Fruit fly (Drosophila melanogaster) whole organism, embryonic: ENCODE data around the gene Uvrag.

ENCODE experiments used
- Atf3 ChIP-seq: fragments of 200-800 bp; sonication (Bioruptor generic); optimal IDR thresholded peaks from 3 replicates; lab custom pipeline; 2016; ENCODE audit warnings: missing biosample characterization, missing genetic modification characterization
- BEAF-32 ChIP-seq: fragments of 200-800 bp; sonication (Bioruptor generic); optimal IDR thresholded peaks from 3 replicates; lab custom pipeline; 2017; ENCODE audit warnings: missing biosample characterization, missing genetic modification characterization, mild to moderate bottlenecking, moderate library complexity, missing genetic modification reagents
- CG10321 ChIP-seq: fragments of 200-800 bp; sonication (Bioruptor generic); IDR thresholded peaks from 2 replicates; pipeline ENCODE4 v1.3.6; 2022; ENCODE audit warnings: missing biosample characterization, missing genetic modification characterization
- CG10565 ChIP-seq: fragments of 200-800 bp; sonication (Bioruptor generic); optimal IDR thresholded peaks from 3 replicates; lab custom pipeline; 2016; ENCODE audit warnings: missing biosample characterization, mild to moderate bottlenecking, missing genetic modification characterization
- CG12155 ChIP-seq: fragments of 200-800 bp; sonication (Bioruptor generic); optimal IDR thresholded peaks from 3 replicates; lab custom pipeline; 2016; ENCODE audit warnings: missing biosample characterization, missing genetic modification characterization
- CG16813 ChIP-seq: fragments of 200-800 bp; sonication (Bioruptor generic); IDR thresholded peaks from 3 replicates; pipeline ENCODE4 v1.3.6; 2022; ENCODE audit warnings: missing biosample characterization, missing genetic modification characterization; ENCODE audit not compliant: partially characterized antibody
- CG1832 ChIP-seq: fragments of 200-800 bp; sonication (Bioruptor generic); optimal IDR thresholded peaks from 2 replicates; lab custom pipeline; 2017; ENCODE audit warnings: missing biosample characterization, mild to moderate bottlenecking, missing genetic modification characterization, inconsistent platforms
- CG2116 ChIP-seq: fragments of 200-800 bp; sonication (Bioruptor generic); optimal IDR thresholded peaks from 3 replicates; lab custom pipeline; 2018; ENCODE audit warnings: missing biosample characterization, mild to moderate bottlenecking, missing genetic modification characterization
- CG2120 ChIP-seq: fragments of 200-800 bp; sonication (Bioruptor generic); optimal IDR thresholded peaks from 3 replicates; lab custom pipeline; 2016; ENCODE audit warnings: missing biosample characterization, missing genetic modification characterization
- CG2199 ChIP-seq: fragments of 200-800 bp; sonication (Bioruptor generic); IDR thresholded peaks from 3 replicates; pipeline ENCODE4 v1.3.6; 2022; ENCODE audit warnings: missing biosample characterization, missing genetic modification characterization
- CG34376 ChIP-seq: fragments of 200-800 bp; sonication (Bioruptor generic); optimal IDR thresholded peaks from 2 replicates; lab custom pipeline; 2018; ENCODE audit warnings: missing biosample characterization, mild to moderate bottlenecking, missing genetic modification characterization
- CG6654 ChIP-seq: fragments of 200-800 bp; sonication (Bioruptor generic); optimal IDR thresholded peaks from 2 replicates; lab custom pipeline; 2017; ENCODE audit warnings: missing biosample characterization, mild to moderate bottlenecking, missing genetic modification characterization
- CHES-1-like ChIP-seq: fragments of 200-800 bp; sonication (Bioruptor generic); optimal IDR thresholded peaks from 2 replicates; lab custom pipeline; 2016; ENCODE audit warnings: missing biosample characterization, missing genetic modification characterization
- CrebB ChIP-seq: fragments of 200-800 bp; sonication (Bioruptor generic); optimal IDR thresholded peaks from 3 replicates; lab custom pipeline; 2018; ENCODE audit warnings: missing biosample characterization, mild to moderate bottlenecking, missing genetic modification characterization
- Dll ChIP-seq: fragments of 200-800 bp; sonication (Bioruptor generic); IDR thresholded peaks from 4 replicates; pipeline ENCODE4 v1.3.6; 2022; ENCODE audit warnings: missing biosample characterization, missing genetic modification characterization; ENCODE audit not compliant: partially characterized antibody
- Doc2 ChIP-seq: fragments of 200-800 bp; sonication (Bioruptor generic); IDR thresholded peaks from 2 replicates; pipeline ENCODE4 v1.3.6; 2022; ENCODE audit warnings: missing biosample characterization, missing genetic modification characterization
- Eip74EF ChIP-seq, 2 experiments: fragments of 200-800 bp in 1 of 2; fragments of >200 bp in 1 of 2; sonication (Bioruptor generic) in 1 of 2; optimal IDR thresholded peaks; 2 replicates each; lab custom pipeline; 2017 to 2019; ENCODE audit warnings: missing biosample characterization in 2 of 2, missing genetic modification characterization in 2 of 2, mild to moderate bottlenecking in 1 of 2, moderate library complexity in 1 of 2
- HmgD ChIP-seq: fragments of 200-800 bp; sonication (Bioruptor generic); optimal IDR thresholded peaks from 3 replicates; lab custom pipeline; 2016; ENCODE audit warnings: missing biosample characterization, missing genetic modification characterization
- HmgZ ChIP-seq: fragments of 200-800 bp; sonication (Bioruptor generic); optimal IDR thresholded peaks from 2 replicates; lab custom pipeline; 2018; ENCODE audit warnings: missing biosample characterization, mild to moderate bottlenecking, missing genetic modification characterization
- MBD-R2 ChIP-seq: fragments of 200-800 bp; sonication (Bioruptor generic); IDR thresholded peaks from 2 replicates; pipeline ENCODE4 v1.3.6; 2022; ENCODE audit warnings: missing biosample characterization, missing genetic modification characterization
- MESR4 ChIP-seq: fragments of 200-800 bp; sonication (Bioruptor generic); optimal IDR thresholded peaks from 2 replicates; lab custom pipeline; 2018; ENCODE audit warnings: missing biosample characterization, mild to moderate bottlenecking, missing genetic modification characterization, moderate library complexity
- Myb ChIP-seq: fragments of 200-800 bp; sonication (Bioruptor generic); optimal IDR thresholded peaks from 2 replicates; lab custom pipeline; 2016; ENCODE audit warnings: missing biosample characterization, missing genetic modification characterization
- Opbp ChIP-seq: fragments of 200-800 bp; sonication (Bioruptor generic); IDR thresholded peaks from 3 replicates; pipeline ENCODE4 v1.3.6; 2022; ENCODE audit warnings: missing biosample characterization, missing genetic modification characterization; ENCODE audit not compliant: partially characterized antibody
- PHDP ChIP-seq: fragments of 200-800 bp; sonication (Bioruptor generic); optimal IDR thresholded peaks from 3 replicates; lab custom pipeline; 2018; ENCODE audit warnings: missing biosample characterization, mild to moderate bottlenecking, missing genetic modification characterization, moderate library complexity
- Stat92E ChIP-seq, 3 experiments: fragments of >200 bp in 2 of 3; fragments of 200-800 bp in 1 of 3; sonication (Bioruptor generic) in 1 of 3; optimal IDR thresholded peaks; 2 replicates each; lab custom pipeline; 2017 to 2019; ENCODE audit warnings: missing biosample characterization in 3 of 3, missing genetic modification characterization in 3 of 3, mild to moderate bottlenecking in 1 of 3, moderate library complexity in 1 of 3
- bbx ChIP-seq: fragments of 200-800 bp; sonication (Bioruptor generic); IDR thresholded peaks from 2 replicates; pipeline ENCODE4 v1.3.6; 2022; ENCODE audit warnings: missing biosample characterization, missing genetic modification characterization; ENCODE audit not compliant: partially characterized antibody
- cato ChIP-seq: fragments of 200-800 bp; sonication (Bioruptor generic); optimal IDR thresholded peaks from 2 replicates; lab custom pipeline; 2016; ENCODE audit warnings: missing biosample characterization, missing genetic modification characterization, borderline replicate concordance
- chinmo ChIP-seq: fragments of 200-800 bp; sonication (Bioruptor generic); IDR thresholded peaks from 4 replicates; pipeline ENCODE4 v1.3.6; 2022; ENCODE audit warnings: missing biosample characterization, missing genetic modification characterization; ENCODE audit not compliant: partially characterized antibody
- crp ChIP-seq, 2 experiments: fragments of 200-800 bp; sonication (Bioruptor generic); optimal IDR thresholded peaks; 2 replicates in 1 of 2; 3 replicates in 1 of 2; lab custom pipeline; 2017; ENCODE audit warnings: missing biosample characterization in 2 of 2, missing genetic modification characterization in 2 of 2, mild to moderate bottlenecking in 1 of 2, moderate library complexity in 1 of 2
- ftz-f1 ChIP-seq: fragments of 200-800 bp; sonication (Bioruptor generic); optimal IDR thresholded peaks from 2 replicates; lab custom pipeline; 2016; ENCODE audit warnings: missing biosample characterization, missing genetic modification characterization
- gfzf ChIP-seq: fragments of 200-800 bp; sonication (Bioruptor generic); optimal IDR thresholded peaks from 2 replicates; lab custom pipeline; 2016; ENCODE audit warnings: missing biosample characterization, mild to moderate bottlenecking, missing genetic modification characterization, moderate library complexity
- gro ChIP-seq: fragments of 200-800 bp; sonication (Bioruptor generic); optimal IDR thresholded peaks from 2 replicates; lab custom pipeline; 2016; ENCODE audit warnings: missing biosample characterization, missing genetic modification characterization
- hkb ChIP-seq, 2 experiments: fragments of 200-800 bp in 1 of 2; fragments of >200 bp in 1 of 2; sonication (Bioruptor generic) in 1 of 2; IDR thresholded peaks in 1 of 2; optimal IDR thresholded peaks in 1 of 2; 2 replicates each; pipeline versions ENCODE4 v1.3.6 to Lab custom; 2017 to 2022; ENCODE audit warnings: missing biosample characterization in 1 of 2, missing genetic modification characterization in 1 of 2
- kay ChIP-seq: fragments of 200-800 bp; sonication (Bioruptor generic); optimal IDR thresholded peaks from 2 replicates; lab custom pipeline; 2016; ENCODE audit warnings: missing biosample characterization, missing genetic modification characterization
- knrl ChIP-seq: fragments of 200-800 bp; sonication (Bioruptor generic); IDR thresholded peaks from 3 replicates; pipeline ENCODE4 v1.3.6; 2022; ENCODE audit warnings: missing biosample characterization, missing genetic modification characterization; ENCODE audit not compliant: partially characterized antibody
- mam ChIP-seq: fragments of 200-800 bp; sonication (Bioruptor generic); optimal IDR thresholded peaks from 3 replicates; lab custom pipeline; 2016; ENCODE audit warnings: missing biosample characterization, missing genetic modification characterization
- nau ChIP-seq: fragments of 200-800 bp; sonication (Bioruptor generic); optimal IDR thresholded peaks from 3 replicates; lab custom pipeline; 2017; ENCODE audit warnings: missing biosample characterization, mild to moderate bottlenecking, missing genetic modification characterization, missing genetic modification reagents
- pzg ChIP-seq: fragments of 200-800 bp; sonication (Bioruptor generic); optimal IDR thresholded peaks from 3 replicates; lab custom pipeline; 2018; ENCODE audit warnings: missing biosample characterization, mild to moderate bottlenecking, missing genetic modification characterization, moderate library complexity
- ro ChIP-seq: fragments of 200-800 bp; sonication (Bioruptor generic); IDR thresholded peaks from 2 replicates; pipeline ENCODE4 v1.3.6; 2022; ENCODE audit warnings: missing biosample characterization, missing genetic modification characterization
- run ChIP-seq: fragments of 200-800 bp; sonication (Bioruptor generic); optimal IDR thresholded peaks from 3 replicates; lab custom pipeline; 2018; ENCODE audit warnings: missing biosample characterization, mild to moderate bottlenecking, missing genetic modification characterization
- trem ChIP-seq: fragments of 200-800 bp; optimal IDR thresholded peaks from 3 replicates; lab custom pipeline; 2019; ENCODE audit warnings: missing biosample characterization, mild to moderate bottlenecking, missing genetic modification characterization, moderate library complexity
- vvl ChIP-seq: fragments of 200-800 bp; sonication (Bioruptor generic); IDR thresholded peaks from 2 replicates; pipeline ENCODE4 v1.3.6; 2022; ENCODE audit warnings: missing biosample characterization, missing genetic modification characterization
- z ChIP-seq: fragments of 200-800 bp; sonication (Bioruptor generic); IDR thresholded peaks from 3 replicates; pipeline ENCODE4 v1.3.6; 2022; ENCODE audit warnings: missing biosample characterization, missing genetic modification characterization
- zen ChIP-seq: fragments of 200-800 bp; sonication (Bioruptor generic); optimal IDR thresholded peaks from 3 replicates; lab custom pipeline; 2018; ENCODE audit warnings: missing biosample characterization, mild to moderate bottlenecking, missing genetic modification characterization, moderate library complexity

Gene Uvrag

dm6 chr2L:13295978-13296702 lies 9.6 kb downstream of the Uvrag start (continued):
- TF ChIP-seq HmgZ: peak; percentile 79
- peak; percentile 1 for TF ChIP-seq CG2120
- TF ChIP-seq ftz-f1 (GFP tag; lab: Kevin White, UChicago): peak; percentile 12
- peak; percentile 84 for TF ChIP-seq HmgD
- peak; percentile 37 for TF ChIP-seq BEAF-32
- peak; percentile 53; the same call in 1 of the 2 replicates for TF ChIP-seq bbx (GFP tag; lab: Robert Waterston, UW)
- TF ChIP-seq nau (GFP tag; lab: Kevin White, UChicago): peak; percentile 4
- peak in 1 of 3 experiments; percentile 26 for TF ChIP-seq Stat92E (GFP tag; optimal IDR thresholded peaks at IDR 0.05; lab: Kevin White, UChicago)
- peak; percentile 21 for TF ChIP-seq kay
- TF ChIP-seq gfzf: peak; percentile 25
- 0 out of 3 replicates have a peak, but pooled peaks have one; percentile 38 for TF ChIP-seq CG16813 (GFP tag; lab: Robert Waterston, UW)
- TF ChIP-seq CG2116 (GFP tag; lab: Kevin White, UChicago): peak; percentile 77
- peak; percentile 72 for TF ChIP-seq Opbp (GFP tag; lab: Robert Waterston, UW)
- peak; percentile 57 for TF ChIP-seq CG1832 (GFP tag; lab: Kevin White, UChicago)
- peak; percentile 70 for TF ChIP-seq gro (GFP tag; lab: Kevin White, UChicago)
- TF ChIP-seq ro (GFP tag; lab: Robert Waterston, UW): no peak
- no peak for TF ChIP-seq CG6654 (GFP tag; lab: Kevin White, UChicago)
- TF ChIP-seq run (tag; lab: Kevin White, UChicago): no peak
- TF ChIP-seq CG10565 (GFP tag; lab: Kevin White, UChicago): no peak
- TF ChIP-seq Eip74EF (GFP tag; optimal IDR thresholded peaks at IDR 0.05; lab: Kevin White, UChicago): no peak
- TF ChIP-seq zen (tag; lab: Kevin White, UChicago): peak; percentile 43
- TF ChIP-seq CG34376 (GFP tag; lab: Kevin White, UChicago): no peak
- TF ChIP-seq mam (GFP tag; lab: Kevin White, UChicago): peak; percentile 7
- TF ChIP-seq vvl (GFP tag; lab: Robert Waterston, UW): peak; percentile 26; the same call in 1 of the 2 replicates
- TF ChIP-seq Doc2 (GFP tag; lab: Robert Waterston, UW): no peak
- peak; percentile 43 for TF ChIP-seq CG12155
- peak in 1 of 2 experiments; percentile 42 for TF ChIP-seq crp (GFP tag; optimal IDR thresholded peaks at IDR 0.05; lab: Kevin White, UChicago)
- peak; percentile 62; the same call in 2 of the 3 replicates for TF ChIP-seq z (GFP tag; lab: Robert Waterston, UW)
- peak; percentile 40 for TF ChIP-seq hkb (optimal IDR thresholded peaks at IDR 0.05; lab: Kevin White, UChicago)
- TF ChIP-seq hkb (GFP tag; IDR thresholded peaks at IDR 0.05; lab: Robert Waterston, UW): no peak
- peak; percentile 47 for TF ChIP-seq trem (tag; lab: Kevin White, UChicago)
- TF ChIP-seq CHES-1-like (GFP tag; lab: Kevin White, UChicago): peak; percentile 57
- peak; percentile 55; the same call in 2 of the 3 replicates for TF ChIP-seq knrl (GFP tag; lab: Robert Waterston, UW)
- peak; percentile 8 for TF ChIP-seq Atf3 (GFP tag; lab: Kevin White, UChicago)
- TF ChIP-seq CrebB (tag; lab: Kevin White, UChicago): peak; percentile 7
- peak; percentile 76 for TF ChIP-seq CG2199 (GFP tag; lab: Robert Waterston, UW)
- TF ChIP-seq PHDP: no peak
- no peak for TF ChIP-seq cato (GFP tag; lab: Kevin White, UChicago)
- peak; percentile 72 for TF ChIP-seq MESR4 (GFP tag; lab: Kevin White, UChicago)
- peak; percentile 54; the same call in 3 of the 4 replicates for TF ChIP-seq chinmo (GFP tag; lab: Robert Waterston, UW)
- peak; percentile 39; the same call in 1 of the 4 replicates for TF ChIP-seq Dll (GFP tag; lab: Robert Waterston, UW)
- peak; percentile 85 for TF ChIP-seq pzg (GFP tag; lab: Kevin White, UChicago)
- peak; percentile 39 for TF ChIP-seq Myb (GFP tag; lab: Kevin White, UChicago)
- peak; percentile 52 for TF ChIP-seq MBD-R2
- peak; percentile 96 for TF ChIP-seq CG10321 (GFP tag; lab: Robert Waterston, UW)
